Worm (Caenorhabditis elegans): ENCODE results near the gene lat-2.

lat-2 gene

ce11 chrII:4358765-4359164 is at the start of gene lat-2:
lat-2 (plus strand) TSS chrII:4359065.
- no peak for TF ChIP-seq Y95B8A.8 (GFP tag; IDR thresholded peaks at IDR 0.05)
- TF ChIP-seq snpc-1.3 (tag; optimal IDR thresholded peaks at IDR 0.05; ENCODE audit: insufficient read depth), result no peak
- no peak for TF ChIP-seq Y53G8AR.9 (GFP tag; conservative IDR thresholded peaks at IDR 0.05)
- TF ChIP-seq gei-17 (GFP tag; optimal IDR thresholded peaks at IDR 0.05), result no peak
- TF ChIP-seq repo-1 (tag; optimal IDR thresholded peaks at IDR 0.05), result no peak
- TF ChIP-seq ztf-6 (GFP tag; IDR thresholded peaks at IDR 0.05), result no peak

DNA sequence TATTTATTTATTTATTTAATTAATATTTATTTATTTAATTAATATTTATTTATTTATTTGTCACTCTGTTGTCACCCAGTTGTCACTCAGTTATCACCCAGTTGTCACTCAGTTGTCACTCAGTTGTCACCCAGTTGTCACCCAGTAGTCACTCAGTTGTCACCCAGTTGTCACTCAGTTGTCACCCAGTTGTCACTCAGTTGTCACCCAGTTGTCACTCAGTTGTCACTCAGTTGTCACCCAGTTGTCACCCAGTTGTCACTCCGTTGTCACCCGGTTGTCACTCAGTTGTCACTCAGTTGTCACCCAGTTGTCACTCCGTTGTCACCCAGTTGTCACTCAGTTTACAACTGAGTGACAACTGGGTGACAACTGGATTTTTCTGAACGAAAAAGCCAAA is 49.8 kb upstream of the lat-2 start:
- peak; percentile 89 for TF ChIP-seq unc-62 (GFP tag; optimal IDR thresholded peaks at IDR 0.05)
- 0 out of 2 replicates have a peak, but pooled peaks have one; percentile 63 for TF ChIP-seq bed-1 (GFP tag; IDR thresholded peaks at IDR 0.05)
- TF ChIP-seq nhr-120 (GFP tag; IDR thresholded peaks at IDR 0.05), result peak; percentile 73; the same call in 1 of the 2 replicates

DNA sequence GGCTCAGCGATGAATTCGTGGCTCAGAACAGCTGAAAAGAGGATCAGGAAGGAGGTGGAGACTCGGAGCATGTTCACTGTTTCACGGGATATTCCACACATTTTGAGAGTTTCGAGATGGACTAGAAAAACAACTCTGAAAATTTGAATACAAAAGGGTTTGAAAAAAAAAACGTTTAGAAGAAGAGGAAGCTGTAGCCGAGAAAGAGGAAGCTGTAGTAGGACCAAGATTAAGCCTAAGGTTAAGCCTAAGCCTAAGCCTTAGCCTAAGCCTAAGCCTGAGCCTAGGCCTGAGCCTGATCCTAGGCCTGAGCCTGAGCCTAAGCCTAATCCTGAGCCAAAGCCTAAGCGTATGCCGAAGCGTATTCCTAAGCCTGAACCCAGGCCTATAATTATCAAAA is 46.8 kb upstream of the lat-2 start, which contains the start of gene plep-1:
TSS of gene plep-1 (minus strand) at position 101 of the 400 bp plus-strand sequence.
- TF ChIP-seq B0035.1 (tag; optimal IDR thresholded peaks at IDR 0.05) (no peak), ccch-3 (GFP tag; optimal IDR thresholded peaks at IDR 0.05) (no peak), attf-5 (GFP tag; optimal IDR thresholded peaks at IDR 0.05) (no peak)

DNA sequence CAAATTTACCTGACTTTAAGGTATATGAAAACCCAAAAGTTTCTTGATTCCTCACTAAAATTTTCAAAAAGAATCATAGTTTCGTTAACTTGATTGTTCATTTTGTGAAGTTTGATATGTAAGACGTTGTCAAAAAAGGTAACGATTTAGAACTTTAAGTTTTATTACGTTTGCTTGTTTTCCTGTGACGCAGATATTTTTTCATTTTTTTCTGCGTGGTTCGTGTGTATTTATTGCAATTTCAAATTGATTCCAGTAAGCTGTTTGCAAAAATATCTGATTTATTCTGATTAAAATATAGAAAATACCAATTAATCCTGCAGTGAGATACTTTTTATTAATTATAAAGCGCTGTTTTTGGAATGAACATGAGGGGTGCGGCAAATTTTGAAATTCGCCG is 42.9 kb upstream of the lat-2 start, which contains the start of gene srw-40:
TSS of gene srw-40 (minus strand) at position 101 of the 400 bp plus-strand sequence.
- TF ChIP-seq ztf-18 (tag; optimal IDR thresholded peaks at IDR 0.05), result no peak
- TF ChIP-seq madf-3 (GFP tag; IDR thresholded peaks at IDR 0.05), result no peak
- TF ChIP-seq ceh-27 (GFP tag; optimal IDR thresholded peaks at IDR 0.05), result no peak
- no peak for TF ChIP-seq lin-40 (tag; optimal IDR thresholded peaks at IDR 0.05)
- no peak for TF ChIP-seq ama-1 (optimal IDR thresholded peaks at IDR 0.05)
- TF ChIP-seq ama-1 (GFP tag; optimal IDR thresholded peaks at IDR 0.05), result no peak
- TF ChIP-seq nhr-90 (tag; optimal IDR thresholded peaks at IDR 0.05), result no peak
- TF ChIP-seq F23B12.7 (tag; optimal IDR thresholded peaks at IDR 0.05; ENCODE audit: insufficient read depth), result no peak
- TF ChIP-seq Y67H2A.10 (GFP tag; conservative IDR thresholded peaks at IDR 0.05), result no peak
- TF ChIP-seq efl-1 (GFP tag; optimal IDR thresholded peaks at IDR 0.05), result no peak
- TF ChIP-seq ccch-3 (GFP tag; optimal IDR thresholded peaks at IDR 0.05), result no peak
- TF ChIP-seq rcor-1 (GFP tag; IDR thresholded peaks at IDR 0.05), result no peak
- TF ChIP-seq snpc-4 (GFP tag; optimal IDR thresholded peaks at IDR 0.05), result no peak
- TF ChIP-seq snpc-4 (tag; optimal IDR thresholded peaks at IDR 0.05), result no peak
- no peak for TF ChIP-seq unc-130 (GFP tag; optimal IDR thresholded peaks at IDR 0.05)
- no peak for TF ChIP-seq nfya-2 (GFP tag; IDR thresholded peaks at IDR 0.05)
- no peak for TF ChIP-seq egrh-3 (GFP tag; IDR thresholded peaks at IDR 0.05)
- TF ChIP-seq ceh-91 (GFP tag; IDR thresholded peaks at IDR 0.05), result no peak
- no peak for TF ChIP-seq hmg-20 (GFP tag; IDR thresholded peaks at IDR 0.05)
- TF ChIP-seq hrde-1 (tag; optimal IDR thresholded peaks at IDR 0.05; ENCODE audit: borderline replicate concordance), result no peak
- TF ChIP-seq ZK185.1 (tag; optimal IDR thresholded peaks at IDR 0.05; ENCODE audit: poor library complexity, severe bottlenecking), result no peak

DNA sequence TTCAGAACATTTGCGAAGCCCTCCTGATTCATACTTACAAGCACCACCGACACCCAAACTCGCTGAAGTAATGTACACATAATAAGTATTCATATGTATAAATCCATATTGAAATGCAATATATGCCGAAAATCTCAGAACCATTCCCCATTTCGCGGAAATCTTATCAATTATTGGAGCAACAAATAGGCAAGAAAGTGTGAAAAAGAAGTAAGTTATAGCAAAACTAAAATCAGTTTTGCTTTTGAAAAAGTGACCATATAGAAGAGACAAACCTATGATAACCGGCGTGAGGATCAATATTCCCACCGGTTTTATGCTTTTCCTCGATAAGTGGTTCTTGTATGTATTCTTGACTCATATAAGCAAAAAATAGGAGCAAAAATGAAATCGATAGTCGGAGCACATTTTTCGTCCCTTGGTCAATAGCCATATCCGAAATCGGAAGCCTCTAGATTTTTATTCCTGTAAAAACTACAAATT is 39.3 kb upstream of the lat-2 start, which contains the start of gene Y52E8A.6:
TSS of gene Y52E8A.6 (minus strand) at position 433 of the 483 bp plus-strand sequence.
- TF ChIP-seq ztf-22 (GFP tag; optimal IDR thresholded peaks at IDR 0.05) (no peak), mes-4 (tag; optimal IDR thresholded peaks at IDR 0.05) (no peak), madf-3 (GFP tag; IDR thresholded peaks at IDR 0.05) (no peak), ama-1 (optimal IDR thresholded peaks at IDR 0.05) (no peak), ama-1 (GFP tag; optimal IDR thresholded peaks at IDR 0.05) (no peak), tbx-9 (tag; optimal IDR thresholded peaks at IDR 0.05; ENCODE audit: borderline replicate concordance) (no peak), lir-1 (GFP tag; conservative IDR thresholded peaks at IDR 0.05) (no peak), C17E4.6 (GFP tag; IDR thresholded peaks at IDR 0.05) (no peak), repo-1 (tag; optimal IDR thresholded peaks at IDR 0.05) (no peak), attf-6 (GFP tag; IDR thresholded peaks at IDR 0.05) (no peak), tlf-1 (GFP tag; optimal IDR thresholded peaks at IDR 0.05) (no peak), ztf-26 (tag; optimal IDR thresholded peaks at IDR 0.05) (no peak), somi-1 (GFP tag; optimal IDR thresholded peaks at IDR 0.05) (no peak), ceh-79 (tag; optimal IDR thresholded peaks at IDR 0.05) (no peak), ceh-40 (GFP tag; IDR thresholded peaks at IDR 0.05) (no peak), nhr-120 (GFP tag; IDR thresholded peaks at IDR 0.05) (no peak)

All from whole organism, young adult.